Worm (Caenorhabditis elegans): ENCODE measurements around the gene srt-23.

srt-23 gene

ce11 chrIV:772931-773330 is 16.4 kb downstream of the srt-23 start, which contains the start of gene mrpl-2:
Gene mrpl-2 (plus strand): TSS chrIV:773237.
- TF ChIP-seq B0310.2 (tag; optimal IDR thresholded peaks at IDR 0.05) (no peak), tra-4 (tag; optimal IDR thresholded peaks at IDR 0.05) (no peak), sea-1 (GFP tag; conservative IDR thresholded peaks at IDR 0.05) (no peak), hmbx-1 (tag; optimal IDR thresholded peaks at IDR 0.05) (no peak), ama-1 (optimal IDR thresholded peaks at IDR 0.05) (no peak), flt-1 (GFP tag; IDR thresholded peaks at IDR 0.05) (no peak), hmg-4 (GFP tag; optimal IDR thresholded peaks at IDR 0.05) (no peak), F13C5.2 (tag; optimal IDR thresholded peaks at IDR 0.05) (no peak), tbx-11 (GFP tag; IDR thresholded peaks at IDR 0.05) (no peak), scrt-1 (GFP tag; IDR thresholded peaks at IDR 0.05) (no peak), pes-1 (GFP tag; IDR thresholded peaks at IDR 0.05) (no peak)

- TF ChIP-seq hmg-4 (GFP tag; optimal IDR thresholded peaks at IDR 0.05) (no peak), pes-1 (GFP tag; IDR thresholded peaks at IDR 0.05) (no peak), ets-7 (tag; optimal IDR thresholded peaks at IDR 0.05) (no peak), B0310.2 (tag; optimal IDR thresholded peaks at IDR 0.05) (no peak), F13C5.2 (tag; optimal IDR thresholded peaks at IDR 0.05) (no peak), ceh-13 (GFP tag; optimal IDR thresholded peaks at IDR 0.05) (no peak), tbx-11 (GFP tag; IDR thresholded peaks at IDR 0.05) (no peak), tbx-37 (GFP tag; conservative IDR thresholded peaks at IDR 0.05) (no peak), scrt-1 (GFP tag; IDR thresholded peaks at IDR 0.05) (no peak)
Observed at ce11 chrIV:773580-773979, 17.1 kb downstream of the srt-23 start.

- no peak for TF ChIP-seq hnd-1 (tag; optimal IDR thresholded peaks at IDR 0.05)
- no peak for TF ChIP-seq ceh-36 (tag; optimal IDR thresholded peaks at IDR 0.05)
- TF ChIP-seq ceh-13 (GFP tag; optimal IDR thresholded peaks at IDR 0.05) = no peak
- no peak for TF ChIP-seq tbx-11 (GFP tag; IDR thresholded peaks at IDR 0.05)
- no peak for TF ChIP-seq scrt-1 (GFP tag; IDR thresholded peaks at IDR 0.05)
- no peak for TF ChIP-seq ets-7 (tag; optimal IDR thresholded peaks at IDR 0.05)
- TF ChIP-seq ama-1 (optimal IDR thresholded peaks at IDR 0.05) = no peak
- TF ChIP-seq hmbx-1 (tag; optimal IDR thresholded peaks at IDR 0.05) = no peak
- no peak for TF ChIP-seq hmg-4 (GFP tag; optimal IDR thresholded peaks at IDR 0.05)
- no peak for TF ChIP-seq pes-1 (GFP tag; IDR thresholded peaks at IDR 0.05)
- no peak for TF ChIP-seq tra-4 (tag; optimal IDR thresholded peaks at IDR 0.05)
- no peak for TF ChIP-seq B0310.2 (tag; optimal IDR thresholded peaks at IDR 0.05)
Observed at ce11 chrIV:778484-778883, 22.0 kb downstream of the srt-23 start, which contains the start of gene ugt-52. Gene ugt-52 (plus strand): TSS chrIV:778784.

ce11 chrIV:782393-782792 is 25.9 kb downstream of the srt-23 start:
- TF ChIP-seq sea-1 (GFP tag; conservative IDR thresholded peaks at IDR 0.05) = no peak
- no peak for TF ChIP-seq tra-4 (tag; optimal IDR thresholded peaks at IDR 0.05)
- TF ChIP-seq tbx-11 (GFP tag; IDR thresholded peaks at IDR 0.05) = no peak

ce11 chrIV:787755-788154 is 31.2 kb downstream of the srt-23 start, which contains the start of gene F56B3.6:
Gene F56B3.6 (plus strand): TSS chrIV:788055.
- TF ChIP-seq hnd-1 (tag; optimal IDR thresholded peaks at IDR 0.05) (no peak), tbx-37 (GFP tag; conservative IDR thresholded peaks at IDR 0.05) (no peak)

- TF ChIP-seq ceh-36 (tag; optimal IDR thresholded peaks at IDR 0.05) (no peak), hmg-4 (GFP tag; optimal IDR thresholded peaks at IDR 0.05) (no peak)
Observed at ce11 chrIV:794275-794674, 37.8 kb downstream of the srt-23 start, which contains the start of gene F56B3.4. Gene F56B3.4 (minus strand): TSS chrIV:794275.

- TF ChIP-seq tbx-11 (GFP tag; IDR thresholded peaks at IDR 0.05) = no peak
- no peak for TF ChIP-seq ceh-13 (GFP tag; optimal IDR thresholded peaks at IDR 0.05)
- no peak for TF ChIP-seq aly-1 (tag; optimal IDR thresholded peaks at IDR 0.05)
- no peak for TF ChIP-seq ama-1 (optimal IDR thresholded peaks at IDR 0.05)
- no peak for TF ChIP-seq ceh-36 (tag; optimal IDR thresholded peaks at IDR 0.05)
- TF ChIP-seq hmbx-1 (tag; optimal IDR thresholded peaks at IDR 0.05) = no peak
- TF ChIP-seq tra-4 (tag; optimal IDR thresholded peaks at IDR 0.05) = no peak
- TF ChIP-seq sea-1 (GFP tag; conservative IDR thresholded peaks at IDR 0.05) = no peak
- TF ChIP-seq ets-7 (tag; optimal IDR thresholded peaks at IDR 0.05) = no peak
- no peak for TF ChIP-seq hnd-1 (tag; optimal IDR thresholded peaks at IDR 0.05)
- no peak for TF ChIP-seq B0310.2 (tag; optimal IDR thresholded peaks at IDR 0.05)
- no peak for TF ChIP-seq hmg-4 (GFP tag; optimal IDR thresholded peaks at IDR 0.05)
- TF ChIP-seq F13C5.2 (tag; optimal IDR thresholded peaks at IDR 0.05) = no peak
- no peak for TF ChIP-seq flt-1 (GFP tag; IDR thresholded peaks at IDR 0.05)
- no peak for TF ChIP-seq pes-1 (GFP tag; IDR thresholded peaks at IDR 0.05)
- no peak for TF ChIP-seq scrt-1 (GFP tag; IDR thresholded peaks at IDR 0.05)
- no peak for TF ChIP-seq tbx-37 (GFP tag; conservative IDR thresholded peaks at IDR 0.05)
Observed at ce11 chrIV:795383-795872, 38.9 kb downstream of the srt-23 start, which contains the start of gene skr-18. Gene skr-18 (minus strand): TSS chrIV:795433.

- TF ChIP-seq hmbx-1 (tag; optimal IDR thresholded peaks at IDR 0.05) = peak; percentile 42
- no peak for TF ChIP-seq sea-1 (GFP tag; conservative IDR thresholded peaks at IDR 0.05)
- TF ChIP-seq F13C5.2 (tag; optimal IDR thresholded peaks at IDR 0.05) = peak; percentile 70
- TF ChIP-seq ets-7 (tag; optimal IDR thresholded peaks at IDR 0.05) = no peak
- TF ChIP-seq ama-1 (optimal IDR thresholded peaks at IDR 0.05) = no peak
- TF ChIP-seq flt-1 (GFP tag; IDR thresholded peaks at IDR 0.05) = no peak
- TF ChIP-seq tra-4 (tag; optimal IDR thresholded peaks at IDR 0.05) = no peak
- TF ChIP-seq scrt-1 (GFP tag; IDR thresholded peaks at IDR 0.05) = no peak
- TF ChIP-seq pes-1 (GFP tag; IDR thresholded peaks at IDR 0.05) = peak; percentile 53; the same call in 1 of the 2 replicates
- peak; percentile 33 for TF ChIP-seq ceh-13 (GFP tag; optimal IDR thresholded peaks at IDR 0.05)
- TF ChIP-seq hmg-4 (GFP tag; optimal IDR thresholded peaks at IDR 0.05) = no peak
- peak; percentile 37 for TF ChIP-seq hnd-1 (tag; optimal IDR thresholded peaks at IDR 0.05)
- no peak for TF ChIP-seq aly-1 (tag; optimal IDR thresholded peaks at IDR 0.05)
- TF ChIP-seq ceh-36 (tag; optimal IDR thresholded peaks at IDR 0.05) = no peak
- TF ChIP-seq tbx-11 (GFP tag; IDR thresholded peaks at IDR 0.05) = no peak
- TF ChIP-seq tbx-37 (GFP tag; conservative IDR thresholded peaks at IDR 0.05) = no peak
- no peak for TF ChIP-seq B0310.2 (tag; optimal IDR thresholded peaks at IDR 0.05)
Observed at ce11 chrIV:796521-797073, 40.1 kb downstream of the srt-23 start, which contains the start of the genes F56B3.11 and ech-5. Gene F56B3.11 (minus strand): TSS chrIV:796571. Gene ech-5 (plus strand): TSS chrIV:797023.

Data from whole organism, early embryonic.